Fruit fly (Drosophila melanogaster): ENCODE results near the gene CG4982.

dm6 chr3L:16329495-16329894 is 28.2 kb downstream of the CG4982 start, which contains the start of gene CG33061:
- no peak for TF ChIP-seq CTCF (optimal IDR thresholded peaks at IDR 0.05)
- no peak for TF ChIP-seq CG8478 (optimal IDR thresholded peaks at IDR 0.05)
